Fruit fly (Drosophila melanogaster) whole organism, embryonic: Measurements from ENCODE around the gene east.

Experiments
- B-H1 ChIP-seq: fragments of 200-800 bp; sonication (Bioruptor generic); IDR thresholded peaks from 3 replicates; pipeline ENCODE4 v1.3.6; 2022; ENCODE audit warnings: missing biosample characterization, missing genetic modification characterization
- CG10147 ChIP-seq: fragments of 200-800 bp; sonication (Bioruptor generic); optimal IDR thresholded peaks from 2 replicates; lab custom pipeline; 2019; ENCODE audit warnings: missing biosample characterization, mild to moderate bottlenecking, missing genetic modification characterization, moderate library complexity
- CG10267 ChIP-seq: fragments of 200-800 bp; sonication (Bioruptor generic); optimal IDR thresholded peaks from 2 replicates; lab custom pipeline; 2018; ENCODE audit warnings: missing biosample characterization, mild to moderate bottlenecking, missing genetic modification characterization, moderate library complexity
- CG10431 ChIP-seq: fragments of 200-800 bp; sonication (Bioruptor generic); optimal IDR thresholded peaks from 3 replicates; lab custom pipeline; 2018; ENCODE audit warnings: missing biosample characterization, mild to moderate bottlenecking, missing genetic modification characterization
- CG11723 ChIP-seq: fragments of 200-800 bp; sonication (Bioruptor generic); optimal IDR thresholded peaks from 2 replicates; lab custom pipeline; 2017; ENCODE audit warnings: missing biosample characterization, mild to moderate bottlenecking, missing genetic modification characterization
- CG12155 ChIP-seq: fragments of 200-800 bp; sonication (Bioruptor generic); optimal IDR thresholded peaks from 3 replicates; lab custom pipeline; 2016; ENCODE audit warnings: missing biosample characterization, missing genetic modification characterization
- CG15073 ChIP-seq: fragments of 200-800 bp; sonication (Bioruptor generic); optimal IDR thresholded peaks from 2 replicates; lab custom pipeline; 2016; ENCODE audit warnings: missing biosample characterization, missing genetic modification characterization
- CG17385 ChIP-seq: fragments of 200-800 bp; sonication (Bioruptor generic); optimal IDR thresholded peaks from 3 replicates; lab custom pipeline; 2018; ENCODE audit warnings: missing biosample characterization, mild to moderate bottlenecking, missing genetic modification characterization
- CG17829 ChIP-seq: fragments of 200-800 bp; optimal IDR thresholded peaks from 2 replicates; lab custom pipeline; 2019; ENCODE audit warnings: missing biosample characterization, mild to moderate bottlenecking, missing genetic modification characterization, moderate library complexity
- CG18476 ChIP-seq: fragments of 200-800 bp; sonication (Bioruptor generic); optimal IDR thresholded peaks from 2 replicates; lab custom pipeline; 2016; ENCODE audit warnings: missing biosample characterization, mild to moderate bottlenecking, missing genetic modification characterization
- CG18764 ChIP-seq: fragments of 200-800 bp; sonication (Bioruptor generic); optimal IDR thresholded peaks from 3 replicates; lab custom pipeline; 2016; ENCODE audit warnings: missing biosample characterization, missing genetic modification characterization
- CG30431 ChIP-seq: fragments of 200-800 bp; sonication (Bioruptor generic); optimal IDR thresholded peaks from 2 replicates; lab custom pipeline; 2017; ENCODE audit warnings: missing biosample characterization, missing genetic modification characterization
- CG31441 ChIP-seq: fragments of 200-800 bp; sonication (Bioruptor generic); IDR thresholded peaks from 2 replicates; pipeline ENCODE4 v1.3.6; 2022; ENCODE audit warnings: missing biosample characterization, missing genetic modification characterization
- CG33557 ChIP-seq: fragments of 200-800 bp; sonication (Bioruptor generic); optimal IDR thresholded peaks from 2 replicates; lab custom pipeline; 2019; ENCODE audit warnings: missing biosample characterization, mild to moderate bottlenecking, missing genetic modification characterization, moderate library complexity
- CG3726 ChIP-seq: fragments of 200-800 bp; sonication (Bioruptor generic); IDR thresholded peaks from 3 replicates; pipeline ENCODE4, ENCODE4 v1.3.6; 2022; ENCODE audit warnings: missing biosample characterization, missing genetic modification characterization
- CG4360 ChIP-seq: fragments of 200-800 bp; sonication (Bioruptor generic); IDR thresholded peaks from 2 replicates; pipeline ENCODE4 v1.3.6; 2022; ENCODE audit warnings: missing biosample characterization, missing genetic modification characterization
- CG5245 ChIP-seq: fragments of 200-800 bp; sonication (Bioruptor generic); optimal IDR thresholded peaks from 3 replicates; lab custom pipeline; 2016; ENCODE audit warnings: missing biosample characterization, missing genetic modification characterization
- CG5953 ChIP-seq: fragments of 200-800 bp; sonication (Bioruptor generic); IDR thresholded peaks from 2 replicates; pipeline ENCODE4 v1.3.6; 2022; ENCODE audit warnings: missing biosample characterization, missing genetic modification characterization
- CG6254 ChIP-seq: fragments of 200-800 bp; sonication (Bioruptor generic); optimal IDR thresholded peaks from 3 replicates; lab custom pipeline; 2017; ENCODE audit warnings: mild to moderate bottlenecking, missing biosample characterization, missing genetic modification reagents, missing genetic modification characterization
- CG7556 ChIP-seq: fragments of 200-800 bp; sonication (Bioruptor generic); optimal IDR thresholded peaks from 2 replicates; lab custom pipeline; 2017; ENCODE audit warnings: missing biosample characterization, mild to moderate bottlenecking, missing genetic modification characterization
- CG8765 ChIP-seq: fragments of 200-800 bp; sonication (Bioruptor generic); IDR thresholded peaks from 2 replicates; pipeline ENCODE4 v1.3.6; 2022; ENCODE audit warnings: missing biosample characterization, missing genetic modification characterization
- CG9437 ChIP-seq: fragments of 200-800 bp; sonication (Bioruptor generic); optimal IDR thresholded peaks from 2 replicates; lab custom pipeline; 2018; ENCODE audit warnings: missing biosample characterization, mild to moderate bottlenecking, missing genetic modification characterization
- CG9932 ChIP-seq: fragments of 200-800 bp; sonication (Bioruptor generic); IDR thresholded peaks from 2 replicates; pipeline ENCODE4 v1.3.6; 2022; ENCODE audit warnings: missing biosample characterization, missing genetic modification characterization
- CrebB ChIP-seq: fragments of 200-800 bp; sonication (Bioruptor generic); optimal IDR thresholded peaks from 3 replicates; lab custom pipeline; 2018; ENCODE audit warnings: missing biosample characterization, mild to moderate bottlenecking, missing genetic modification characterization
- Dek ChIP-seq: fragments of 200-800 bp; sonication (Bioruptor generic); optimal IDR thresholded peaks from 3 replicates; lab custom pipeline; 2019; ENCODE audit warnings: missing biosample characterization, mild to moderate bottlenecking, missing genetic modification characterization, moderate library complexity
- Doc2 ChIP-seq: fragments of 200-800 bp; sonication (Bioruptor generic); IDR thresholded peaks from 2 replicates; pipeline ENCODE4 v1.3.6; 2022; ENCODE audit warnings: missing biosample characterization, missing genetic modification characterization
- Ets65A ChIP-seq: fragments of 200-800 bp; sonication (Bioruptor generic); peaks from one replicate; lab custom pipeline; 2016; ENCODE audit warnings: missing biosample characterization, missing genetic modification characterization
- Hsf ChIP-seq: fragments of 200-800 bp; sonication (Bioruptor generic); optimal IDR thresholded peaks from 3 replicates; lab custom pipeline; 2016; ENCODE audit warnings: missing biosample characterization, missing genetic modification characterization
- Lim3 ChIP-seq: fragments of 200-800 bp; sonication (Bioruptor generic); IDR thresholded peaks from 2 replicates; pipeline ENCODE4 v1.3.6; 2022; ENCODE audit warnings: missing biosample characterization, missing genetic modification characterization
- MTF-1 ChIP-seq: fragments of 200-800 bp; sonication (Bioruptor generic); optimal IDR thresholded peaks from 2 replicates; lab custom pipeline; 2018; ENCODE audit warnings: missing biosample characterization, mild to moderate bottlenecking, missing genetic modification characterization, borderline replicate concordance
- Mrtf ChIP-seq: fragments of 200-800 bp; sonication (Bioruptor generic); IDR thresholded peaks from 3 replicates; pipeline ENCODE4 v1.3.6; 2022; ENCODE audit warnings: missing biosample characterization, missing genetic modification characterization
- Myb ChIP-seq: fragments of 200-800 bp; sonication (Bioruptor generic); optimal IDR thresholded peaks from 2 replicates; lab custom pipeline; 2016; ENCODE audit warnings: missing biosample characterization, missing genetic modification characterization
- Optix ChIP-seq: fragments of 200-800 bp; sonication (Bioruptor generic); IDR thresholded peaks from 3 replicates; pipeline ENCODE4 v1.3.6; 2022; ENCODE audit warnings: missing biosample characterization, missing genetic modification characterization
- Ptx1 ChIP-seq: fragments of 200-800 bp; sonication (Bioruptor generic); IDR thresholded peaks from 2 replicates; pipeline ENCODE4 v1.3.6; 2022; ENCODE audit warnings: missing biosample characterization, missing genetic modification characterization
- bbx ChIP-seq: fragments of 200-800 bp; sonication (Bioruptor generic); IDR thresholded peaks from 2 replicates; pipeline ENCODE4 v1.3.6; 2022; ENCODE audit warnings: missing biosample characterization, missing genetic modification characterization; ENCODE audit not compliant: partially characterized antibody
- caup ChIP-seq: fragments of 200-800 bp; sonication (Bioruptor generic); optimal IDR thresholded peaks from 3 replicates; lab custom pipeline; 2017; ENCODE audit warnings: missing biosample characterization, mild to moderate bottlenecking, missing genetic modification characterization, moderate library complexity; ENCODE audit not compliant: severe bottlenecking
- dimm ChIP-seq: fragments of 200-800 bp; sonication (Bioruptor generic); IDR thresholded peaks from 2 replicates; pipeline ENCODE4 v1.3.6; 2022; ENCODE audit warnings: missing biosample characterization, missing genetic modification characterization
- dmrt11E ChIP-seq: fragments of 200-800 bp; sonication (Bioruptor generic); optimal IDR thresholded peaks from 3 replicates; lab custom pipeline; 2018; ENCODE audit warnings: missing biosample characterization, mild to moderate bottlenecking, missing genetic modification characterization, moderate library complexity
- en ChIP-seq: fragments of 200-800 bp; sonication (Bioruptor generic); optimal IDR thresholded peaks from 2 replicates; lab custom pipeline; 2016; ENCODE audit warnings: missing biosample characterization, missing genetic modification characterization
- fd102C ChIP-seq: fragments of 200-800 bp; sonication (Bioruptor generic); optimal IDR thresholded peaks from 2 replicates; lab custom pipeline; 2018; ENCODE audit warnings: missing biosample characterization, mild to moderate bottlenecking, missing genetic modification characterization, moderate library complexity
- gt ChIP-seq: fragments of 200-800 bp; sonication (Bioruptor generic); IDR thresholded peaks from 2 replicates; pipeline ENCODE4 v1.3.6; 2022; ENCODE audit warnings: missing biosample characterization, missing genetic modification characterization
- her ChIP-seq: fragments of 200-800 bp; sonication (Bioruptor generic); optimal IDR thresholded peaks from 2 replicates; lab custom pipeline; 2016; ENCODE audit warnings: missing biosample characterization, missing genetic modification characterization
- nom ChIP-seq: fragments of 200-800 bp; sonication (Bioruptor generic); optimal IDR thresholded peaks from 2 replicates; lab custom pipeline; 2017; ENCODE audit warnings: missing biosample characterization, missing genetic modification characterization, mild to moderate bottlenecking, moderate library complexity, missing genetic modification reagents
- pan ChIP-seq, 4 experiments: fragments of >200 bp in 3 of 4; fragments of 200-800 bp in 1 of 4; sonication (Bioruptor generic) in 1 of 4; optimal IDR thresholded peaks in 3 of 4; IDR thresholded peaks in 1 of 4; 2 replicates each; pipeline versions ENCODE4 v1.3.6 to Lab custom; 2017 to 2022; ENCODE audit warnings: missing biosample characterization in 2 of 4, missing genetic modification characterization in 2 of 4, mixed read lengths in 1 of 4
- row ChIP-seq: fragments of 200-800 bp; sonication (Bioruptor generic); IDR thresholded peaks from 3 replicates; pipeline ENCODE4 v1.3.6; 2022; ENCODE audit warnings: missing biosample characterization, missing genetic modification characterization
- run ChIP-seq: fragments of 200-800 bp; sonication (Bioruptor generic); optimal IDR thresholded peaks from 3 replicates; lab custom pipeline; 2018; ENCODE audit warnings: missing biosample characterization, mild to moderate bottlenecking, missing genetic modification characterization
- sens-2 ChIP-seq: fragments of 200-800 bp; sonication (Bioruptor generic); IDR thresholded peaks from 2 replicates; pipeline ENCODE4 v1.3.6; 2022; ENCODE audit warnings: missing biosample characterization, missing genetic modification characterization
- zf30C ChIP-seq: fragments of 200-800 bp; sonication (Bioruptor generic); optimal IDR thresholded peaks from 3 replicates; lab custom pipeline; 2018; ENCODE audit warnings: missing biosample characterization, mild to moderate bottlenecking, missing genetic modification characterization

The east gene

dm6 chrX:2071878-2072817 lies 61.5 kb downstream of the east start, which contains the start of gene Rtca (continued):
- TF ChIP-seq CG8765 = no peak
- TF ChIP-seq Doc2 (GFP tag; lab: Robert Waterston, UW) = no peak
- peak; percentile 65; the same call in 1 of the 3 replicates for TF ChIP-seq Optix (GFP tag; lab: Robert Waterston, UW)
- TF ChIP-seq run = no peak
- peak; percentile 30 for TF ChIP-seq CG10147 (GFP tag; lab: Kevin White, UChicago)
- TF ChIP-seq CrebB (tag; lab: Kevin White, UChicago) = no peak
- TF ChIP-seq CG11723 (GFP tag; lab: Kevin White, UChicago) = peak; percentile 34
- TF ChIP-seq CG3726 (GFP tag; lab: Robert Waterston, UW) = 0 out of 3 replicates have a peak, but pooled peaks have one; percentile 62
- peak; percentile 70 for TF ChIP-seq CG31441
- peak; percentile 19 for TF ChIP-seq en
- TF ChIP-seq Ptx1 = peak; percentile 81
- no peak for TF ChIP-seq sens-2
- peak; percentile 71 for TF ChIP-seq Hsf (GFP tag; lab: Kevin White, UChicago)
- no peak for TF ChIP-seq bbx
- TF ChIP-seq CG6254 = peak; percentile 40
- TF ChIP-seq nom (GFP tag; lab: Kevin White, UChicago) = peak; percentile 92
- peak; percentile 73 for TF ChIP-seq CG7556 (GFP tag; lab: Kevin White, UChicago)
- TF ChIP-seq Mrtf (GFP tag; lab: Robert Waterston, UW) = 0 out of 3 replicates have a peak, but pooled peaks have one; percentile 37
- peak; percentile 87 for TF ChIP-seq row (GFP tag; lab: Robert Waterston, UW)
- TF ChIP-seq CG17385 (GFP tag; lab: Kevin White, UChicago) = peak; percentile 63
- peak; percentile 23 for TF ChIP-seq CG18764 (GFP tag; lab: Kevin White, UChicago)
- peak; percentile 77 for TF ChIP-seq caup (GFP tag; lab: Kevin White, UChicago)
- no peak for TF ChIP-seq zf30C (GFP tag; lab: Kevin White, UChicago)
- TF ChIP-seq CG4360 = 0 out of 2 replicates have a peak, but pooled peaks have one; percentile 21
- peak; percentile 51; the same call in 1 of the 2 replicates for TF ChIP-seq CG9932
- peak; percentile 37 for TF ChIP-seq CG18476
- no peak for TF ChIP-seq pan (optimal IDR thresholded peaks at IDR 0.05; lab: Kevin White, UChicago)
- TF ChIP-seq pan (GFP tag; optimal IDR thresholded peaks at IDR 0.05 in 1 of 2, IDR thresholded peaks at IDR 0.05 in 1 of 2) = peak in 1 of 2 experiments; percentile 80
- no peak for TF ChIP-seq CG10431
- TF ChIP-seq dmrt11E (tag; lab: Kevin White, UChicago) = peak; percentile 16
- TF ChIP-seq Lim3 = no peak
- TF ChIP-seq CG30431 (GFP tag; lab: Kevin White, UChicago) = peak; percentile 6
- TF ChIP-seq CG33557 (GFP tag; lab: Kevin White, UChicago) = no peak
- no peak for TF ChIP-seq dimm (GFP tag; lab: Robert Waterston, UW)
- no peak for TF ChIP-seq gt (GFP tag; lab: Robert Waterston, UW)
- no peak for TF ChIP-seq fd102C (GFP tag; lab: Kevin White, UChicago)
- TF ChIP-seq MTF-1 (GFP tag; lab: Kevin White, UChicago) = peak; percentile 12
- TF ChIP-seq CG15073 (GFP tag; lab: Kevin White, UChicago) = no peak
- TF ChIP-seq CG5245 (GFP tag; lab: Kevin White, UChicago) = peak; percentile 18
- peak; percentile 60 for TF ChIP-seq Dek (tag; lab: Kevin White, UChicago)
- peak; percentile 44 for TF ChIP-seq CG10267 (tag; lab: Kevin White, UChicago)
- TF ChIP-seq B-H1 (GFP tag; lab: Robert Waterston, UW) = peak; percentile 48; the same call in 1 of the 3 replicates
- TF ChIP-seq CG5953 (GFP tag; lab: Robert Waterston, UW) = peak; percentile 45; the same call in 1 of the 2 replicates
- peak; percentile 46 for TF ChIP-seq CG12155 (GFP tag; lab: Kevin White, UChicago)
- TF ChIP-seq her (GFP tag; lab: Kevin White, UChicago) = peak; percentile 86
- peak; percentile 66 for TF ChIP-seq Myb
- peak; percentile 82 for TF ChIP-seq Ets65A (GFP tag; lab: Kevin White, UChicago)
- peak; percentile 44 for TF ChIP-seq CG17829 (tag; lab: Kevin White, UChicago)
- peak; percentile 21 for TF ChIP-seq CG9437 (GFP tag; lab: Kevin White, UChicago)
